Worm (Caenorhabditis elegans): ENCODE results near the gene M04D8.4.
A peak's percentile ranks its signal among the peaks of the same experiment; 100 is the strongest.

The M04D8.4 gene

DNA sequence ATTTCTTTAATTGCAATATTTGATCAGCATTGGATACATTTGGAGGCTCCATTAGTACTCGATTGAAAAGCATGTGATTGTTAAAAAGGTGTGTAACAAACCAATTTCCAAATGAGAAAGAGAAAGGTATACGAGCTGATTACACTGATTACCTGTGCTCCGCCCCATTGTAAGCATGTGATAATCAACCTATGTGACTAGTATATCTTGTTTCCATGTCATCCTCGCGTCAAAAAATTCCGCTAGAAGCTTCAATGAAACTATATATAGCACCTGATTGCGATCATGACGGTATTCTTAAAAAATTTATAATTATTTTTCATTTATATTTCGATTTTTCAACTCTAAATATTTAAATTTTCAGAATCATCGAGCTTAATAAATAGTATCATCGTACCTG lies at the start of gene M04D8.4:
Gene M04D8.4, minus strand, starts transcription at position 101 of the 400 bp plus-strand sequence.
- TF ChIP-seq nhr-67 (tag; optimal IDR thresholded peaks at IDR 0.05) (no peak), daf-12 (tag; optimal IDR thresholded peaks at IDR 0.05) (no peak), egl-27 (tag; optimal IDR thresholded peaks at IDR 0.05) (no peak), R02D3.7 (tag; optimal IDR thresholded peaks at IDR 0.05) (no peak), eor-1 (tag; optimal IDR thresholded peaks at IDR 0.05) (no peak), hmg-11 (tag; optimal IDR thresholded peaks at IDR 0.05) (no peak), ama-1 (optimal IDR thresholded peaks at IDR 0.05) (no peak), ceh-9 (tag; optimal IDR thresholded peaks at IDR 0.05) (no peak), fkh-2 (tag; optimal IDR thresholded peaks at IDR 0.05) (no peak), jun-1 (tag; optimal IDR thresholded peaks at IDR 0.05) (no peak), pqm-1 (tag; optimal IDR thresholded peaks at IDR 0.05) (no peak)

DNA sequence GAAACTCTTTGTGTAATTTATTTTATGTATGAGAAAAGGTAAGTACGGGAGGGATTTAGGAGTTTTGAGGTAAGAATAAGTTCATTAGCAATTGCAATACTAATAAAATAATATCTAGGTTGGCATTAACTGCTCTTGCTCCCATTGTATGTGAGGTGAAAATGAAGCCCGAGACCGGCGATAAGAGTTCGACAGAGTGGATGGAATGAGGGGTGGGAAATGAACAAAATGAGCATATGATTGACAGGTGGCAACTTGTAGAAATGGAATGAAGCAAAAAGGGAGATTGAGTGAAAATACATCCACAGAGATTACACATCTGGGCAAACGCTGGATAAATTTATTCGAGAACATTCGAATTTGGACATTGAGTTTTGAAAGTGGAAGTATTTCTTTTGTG lies 48.3 kb upstream of the M04D8.4 start:
- TF ChIP-seq lsy-12 (tag; optimal IDR thresholded peaks at IDR 0.05): no peak
- TF ChIP-seq snpc-4 (tag; optimal IDR thresholded peaks at IDR 0.05): no peak
- no peak for TF ChIP-seq daf-12 (tag; optimal IDR thresholded peaks at IDR 0.05)
- no peak for TF ChIP-seq ceh-28 (tag; optimal IDR thresholded peaks at IDR 0.05)
- no peak for TF ChIP-seq R02D3.7 (tag; optimal IDR thresholded peaks at IDR 0.05)
- TF ChIP-seq fkh-10 (GFP tag; optimal IDR thresholded peaks at IDR 0.05): no peak
- TF ChIP-seq pha-4 (tag; optimal IDR thresholded peaks at IDR 0.05): no peak
- no peak for TF ChIP-seq nhr-25 (tag; optimal IDR thresholded peaks at IDR 0.05)
- TF ChIP-seq zag-1 (tag; optimal IDR thresholded peaks at IDR 0.05): no peak
- TF ChIP-seq aly-2 (tag; optimal IDR thresholded peaks at IDR 0.05): no peak
- no peak for TF ChIP-seq nfya-1 (tag; optimal IDR thresholded peaks at IDR 0.05; ENCODE audit: insufficient read depth)
- TF ChIP-seq nhr-11 (tag; optimal IDR thresholded peaks at IDR 0.05): no peak

DNA sequence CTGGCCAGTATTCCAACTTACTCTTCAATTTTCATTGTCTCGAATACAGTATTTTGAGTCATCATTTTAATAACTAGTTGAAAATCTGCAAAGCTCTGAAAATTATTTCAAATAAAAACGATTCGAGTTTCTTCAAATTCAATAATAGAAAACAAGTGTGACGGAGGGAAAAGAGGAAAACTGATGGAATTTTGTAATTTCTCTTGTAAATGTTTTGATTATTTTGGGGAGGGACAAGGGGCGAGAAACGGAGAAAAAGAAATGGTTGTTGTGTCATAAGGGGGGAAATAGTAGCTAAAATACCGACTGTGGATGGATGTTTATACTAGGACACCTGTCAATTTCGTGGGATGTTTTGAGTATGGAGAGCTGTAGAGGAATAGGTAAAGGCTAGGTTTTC lies 47.7 kb upstream of the M04D8.4 start, which contains the start of gene T16G12.9:
Gene T16G12.9, minus strand, starts transcription at position 101 of the 400 bp plus-strand sequence.
- TF ChIP-seq ceh-82 (tag; optimal IDR thresholded peaks at IDR 0.05) (no peak), ZK546.5 (tag; optimal IDR thresholded peaks at IDR 0.05) (no peak), nhr-23 (tag; optimal IDR thresholded peaks at IDR 0.05) (no peak), nhr-12 (tag; optimal IDR thresholded peaks at IDR 0.05) (no peak), fos-1 (tag; optimal IDR thresholded peaks at IDR 0.05) (no peak), mdl-1 (tag; optimal IDR thresholded peaks at IDR 0.05) (no peak), zag-1 (tag; optimal IDR thresholded peaks at IDR 0.05) (no peak), ztf-11 (tag; optimal IDR thresholded peaks at IDR 0.05) (no peak), unc-62 (GFP tag; optimal IDR thresholded peaks at IDR 0.05) (no peak), nfya-1 (tag; optimal IDR thresholded peaks at IDR 0.05; ENCODE audit: insufficient read depth) (no peak), egl-27 (tag; optimal IDR thresholded peaks at IDR 0.05) (no peak), pqm-1 (tag; optimal IDR thresholded peaks at IDR 0.05) (no peak), snpc-4 (tag; optimal IDR thresholded peaks at IDR 0.05) (no peak), lsy-12 (tag; optimal IDR thresholded peaks at IDR 0.05) (no peak), pha-4 (tag; optimal IDR thresholded peaks at IDR 0.05) (no peak), lin-15B (tag; optimal IDR thresholded peaks at IDR 0.05) (no peak), elt-1 (tag; optimal IDR thresholded peaks at IDR 0.05) (no peak), R02D3.7 (tag; optimal IDR thresholded peaks at IDR 0.05) (no peak), fkh-2 (tag; optimal IDR thresholded peaks at IDR 0.05) (no peak)

DNA sequence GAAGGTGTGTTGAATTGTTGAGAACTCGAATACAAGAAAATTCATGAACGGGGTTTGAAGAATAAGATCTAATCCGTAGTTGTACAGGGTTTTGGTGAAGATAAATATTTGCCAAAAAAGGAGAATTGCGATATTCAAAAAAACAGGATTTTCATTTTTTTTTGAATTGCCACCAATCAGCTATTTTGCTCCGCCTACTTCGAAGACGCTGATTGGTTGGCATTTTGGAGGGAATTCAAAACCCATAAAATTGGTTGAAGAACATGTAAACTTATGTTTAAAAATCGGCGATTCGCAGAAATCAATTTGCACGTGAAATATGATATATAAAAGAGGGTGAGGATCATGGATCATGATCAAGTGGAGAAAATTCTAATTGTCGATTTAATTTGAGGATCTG lies 45.6 kb upstream of the M04D8.4 start:
- TF ChIP-seq nhr-28 (tag; optimal IDR thresholded peaks at IDR 0.05): no peak
- TF ChIP-seq daf-12 (tag; optimal IDR thresholded peaks at IDR 0.05): no peak
- no peak for TF ChIP-seq sea-2 (GFP tag; optimal IDR thresholded peaks at IDR 0.05)
- no peak for TF ChIP-seq nhr-77 (tag; optimal IDR thresholded peaks at IDR 0.05)
- no peak for TF ChIP-seq tbx-2 (tag; optimal IDR thresholded peaks at IDR 0.05)
- peak; percentile 92 for TF ChIP-seq nfya-1 (tag; optimal IDR thresholded peaks at IDR 0.05; ENCODE audit: insufficient read depth)

DNA sequence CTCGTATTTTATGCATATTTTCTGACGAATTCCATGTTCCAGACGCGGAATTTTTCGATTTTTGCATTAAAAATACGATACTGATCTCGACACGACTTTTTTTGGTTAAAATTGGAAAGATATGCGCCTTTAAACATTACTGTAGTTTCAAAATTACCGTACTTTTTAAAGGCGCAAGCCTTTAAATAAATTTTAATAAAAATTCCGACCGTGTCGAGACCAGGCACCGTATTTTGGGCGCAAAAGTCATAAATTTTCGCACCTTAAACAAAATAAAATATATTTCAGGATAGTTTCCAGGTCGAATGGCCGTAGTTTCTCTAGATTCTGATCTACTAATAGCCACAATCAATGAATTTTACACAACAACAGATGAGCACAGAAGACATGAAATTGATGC lies 38.8 kb upstream of the M04D8.4 start, which contains the start of gene T16G12.6:
Gene T16G12.6, plus strand, starts transcription at position 301 of the 400 bp plus-strand sequence.
- TF ChIP-seq hmg-11 (tag; optimal IDR thresholded peaks at IDR 0.05) (no peak), nhr-23 (tag; optimal IDR thresholded peaks at IDR 0.05) (no peak), zag-1 (tag; optimal IDR thresholded peaks at IDR 0.05) (no peak)
